Worm (Caenorhabditis elegans) whole organism, L4 larva: Measurements from ENCODE around the gene wsp-1.

Experiments used
- D1046.2 ChIP-seq: fragments of 200-800 bp; sonication (Bioruptor generic); IDR thresholded peaks from 2 replicates; pipeline ENCODE4 v1.3.6; 2022; ENCODE audit warnings: missing genetic modification characterization, missing compliant biosample characterization
- F26F4.8 ChIP-seq: fragments of 200-800 bp; sonication (Bioruptor generic); conservative IDR thresholded peaks from 2 replicates; pipeline ENCODE4 v1.3.6; 2022; ENCODE audit warnings: missing genetic modification characterization, missing compliant biosample characterization
- F49E8.2 ChIP-seq: sonication (generic microtip); optimal IDR thresholded peaks from 2 replicates; lab custom pipeline; 2016; ENCODE audit warnings: missing compliant biosample characterization, mild to moderate bottlenecking, missing genetic modification characterization, borderline replicate concordance
- T26A8.4 ChIP-seq: fragments of 200-800 bp; sonication (Bioruptor generic); IDR thresholded peaks from 2 replicates; pipeline ENCODE4 v1.3.6; 2022; ENCODE audit warnings: missing genetic modification characterization, missing compliant biosample characterization
- ZK546.5 ChIP-seq, 2 experiments: sonication (generic microtip); optimal IDR thresholded peaks; 2 replicates each; lab custom pipeline; 2017; ENCODE audit warnings: missing biosample characterization in 2 of 2, missing genetic modification characterization in 2 of 2
- aha-1 ChIP-seq: fragments of 150-350 bp; peaks from one replicate; lab custom pipeline; 2014; ENCODE audit warnings: missing biosample characterization, missing genetic modification characterization
- ama-1 ChIP-seq: fragments of 150-350 bp; optimal IDR thresholded peaks from 2 replicates; lab custom pipeline; 2014; ENCODE audit warnings: inconsistent platforms, mixed read lengths
- ceh-28 ChIP-seq: fragments of 150-350 bp; optimal IDR thresholded peaks from 2 replicates; lab custom pipeline; 2014; ENCODE audit warnings: missing biosample characterization, missing genetic modification reagents, missing genetic modification characterization
- ceh-62 ChIP-seq: sonication (generic microtip); optimal IDR thresholded peaks from 2 replicates; lab custom pipeline; 2017; ENCODE audit warnings: missing biosample characterization, missing genetic modification characterization
- ctbp-1 ChIP-seq: fragments of 200-800 bp; sonication (Bioruptor generic); IDR thresholded peaks from 2 replicates; pipeline ENCODE4 v1.3.6; 2022; ENCODE audit warnings: missing genetic modification reagents, missing genetic modification characterization, missing compliant biosample characterization
- daf-12 ChIP-seq: fragments of 150-350 bp; optimal IDR thresholded peaks from 2 replicates; lab custom pipeline; 2014; ENCODE audit warnings: missing biosample characterization, missing genetic modification reagents, missing genetic modification characterization
- daf-8 ChIP-seq: fragments of 200-800 bp; sonication (Bioruptor generic); IDR thresholded peaks from 2 replicates; pipeline ENCODE4 v1.3.6; 2022; ENCODE audit warnings: missing genetic modification characterization, missing compliant biosample characterization
- egl-27 ChIP-seq: sonication (generic microtip); optimal IDR thresholded peaks from 3 replicates; lab custom pipeline; 2017; ENCODE audit warnings: missing biosample characterization, missing genetic modification reagents, missing genetic modification characterization
- fkh-10 ChIP-seq: fragments of 150-350 bp; optimal IDR thresholded peaks from 2 replicates; lab custom pipeline; 2014; ENCODE audit warnings: missing biosample characterization, missing genetic modification reagents, missing genetic modification characterization
- gei-8 ChIP-seq: fragments of 200-800 bp; sonication (Bioruptor generic); optimal IDR thresholded peaks from 2 replicates; lab custom pipeline; 2018; ENCODE audit warnings: mild to moderate bottlenecking, missing genetic modification characterization, missing compliant biosample characterization
- hlh-30 ChIP-seq: sonication (generic microtip); optimal IDR thresholded peaks from 2 replicates; lab custom pipeline; 2017; ENCODE audit warnings: antibody characterized with exemption, mild to moderate bottlenecking, missing genetic modification characterization, missing compliant biosample characterization; ENCODE audit not compliant: insufficient read depth
- hmg-1.1 ChIP-seq: fragments of 200-800 bp; sonication (Bioruptor generic); IDR thresholded peaks from 2 replicates; pipeline ENCODE4 v1.3.6; 2022; ENCODE audit warnings: missing genetic modification reagents, missing genetic modification characterization, missing compliant biosample characterization
- jun-1 ChIP-seq: fragments of 150-350 bp; optimal IDR thresholded peaks from 2 replicates; lab custom pipeline; 2014; ENCODE audit warnings: missing biosample characterization, missing genetic modification reagents, missing genetic modification characterization
- lin-29 ChIP-seq: fragments of 200-800 bp; sonication (Bioruptor generic); IDR thresholded peaks from 2 replicates; pipeline ENCODE4 v1.3.6; 2022; ENCODE audit warnings: missing genetic modification reagents, missing genetic modification characterization, missing compliant biosample characterization
- mep-1 ChIP-seq: fragments of 150-350 bp; sonication (generic microtip); optimal IDR thresholded peaks from 3 replicates; lab custom pipeline; 2014; ENCODE audit warnings: missing biosample characterization, missing genetic modification characterization
- mes-2 ChIP-seq: sonication (generic microtip); optimal IDR thresholded peaks from 2 replicates; lab custom pipeline; 2016; ENCODE audit warnings: missing genotype, mild to moderate bottlenecking, missing genetic modification characterization, missing compliant biosample characterization; ENCODE audit not compliant: poor library complexity, severe bottlenecking
- nhr-237 ChIP-seq: sonication (generic microtip); optimal IDR thresholded peaks from 2 replicates; lab custom pipeline; 2017; ENCODE audit warnings: missing biosample characterization, missing genetic modification characterization
- nhr-25 ChIP-seq: sonication (generic microtip); optimal IDR thresholded peaks from 2 replicates; lab custom pipeline; 2017; ENCODE audit warnings: missing genetic modification characterization, mild to moderate bottlenecking, missing compliant biosample characterization, antibody characterized with exemption, moderate library complexity, borderline replicate concordance; ENCODE audit not compliant: insufficient read depth
- nhr-28 ChIP-seq: fragments of 150-350 bp; optimal IDR thresholded peaks from 2 replicates; lab custom pipeline; 2014; ENCODE audit warnings: missing biosample characterization, missing genetic modification characterization
- nhr-6 ChIP-seq: fragments of 150-350 bp; optimal IDR thresholded peaks from 2 replicates; lab custom pipeline; 2014; ENCODE audit warnings: missing biosample characterization, missing genetic modification characterization
- pha-4 ChIP-seq, 2 experiments: fragments of 150-350 bp in 1 of 2; fragments of 200-800 bp in 1 of 2; sonication (Bioruptor generic) in 1 of 2; IDR thresholded peaks in 1 of 2; optimal IDR thresholded peaks in 1 of 2; 2 replicates each; pipeline versions ENCODE4 v1.3.6 to Lab custom; 2014 to 2022; ENCODE audit warnings: missing genetic modification characterization in 2 of 2, missing genetic modification reagents in 2 of 2, missing biosample characterization in 1 of 2, missing compliant biosample characterization in 1 of 2
- rbr-2 ChIP-seq: sonication (generic microtip); optimal IDR thresholded peaks from 2 replicates; lab custom pipeline; 2016; ENCODE audit warnings: missing genotype, missing genetic modification characterization, missing compliant biosample characterization
- saeg-2 ChIP-seq: fragments of 200-800 bp; sonication (Bioruptor generic); IDR thresholded peaks from 2 replicates; pipeline ENCODE4 v1.3.6; 2022; ENCODE audit warnings: missing genetic modification reagents, missing genetic modification characterization, missing compliant biosample characterization
- set-16 ChIP-seq: fragments of 200-800 bp; sonication (Bioruptor generic); IDR thresholded peaks from 2 replicates; pipeline ENCODE4 v1.3.6; 2022; ENCODE audit warnings: missing genetic modification reagents, missing genetic modification characterization, missing compliant biosample characterization
- skn-1 ChIP-seq: fragments of 150-350 bp; optimal IDR thresholded peaks from 2 replicates; lab custom pipeline; 2014; ENCODE audit warnings: missing biosample characterization, missing genetic modification characterization
- snpc-4 ChIP-seq: fragments of 150-350 bp; optimal IDR thresholded peaks from 2 replicates; lab custom pipeline; 2014; ENCODE audit warnings: missing biosample characterization, missing genetic modification characterization
- unc-62 ChIP-seq, 3 experiments: fragments of 150-350 bp in 1 of 3; sonication (generic microtip); optimal IDR thresholded peaks in 2 of 3; peaks in 1 of 3; 1 replicate in 1 of 3; 2 replicates in 2 of 3; lab custom pipeline; 2014 to 2017; ENCODE audit warnings: missing biosample characterization in 3 of 3, missing genetic modification characterization in 3 of 3, missing genetic modification reagents in 3 of 3, missing genotype in 1 of 3
- vab-7 ChIP-seq: fragments of 200-800 bp; sonication (Bioruptor generic); IDR thresholded peaks from 2 replicates; pipeline ENCODE4 v1.3.6; 2022; ENCODE audit warnings: missing genetic modification reagents, missing genetic modification characterization, missing compliant biosample characterization
- zip-2 ChIP-seq: fragments of 150-350 bp; optimal IDR thresholded peaks from 2 replicates; lab custom pipeline; 2014; ENCODE audit warnings: missing biosample characterization, missing genetic modification characterization

The wsp-1 gene

DNA sequence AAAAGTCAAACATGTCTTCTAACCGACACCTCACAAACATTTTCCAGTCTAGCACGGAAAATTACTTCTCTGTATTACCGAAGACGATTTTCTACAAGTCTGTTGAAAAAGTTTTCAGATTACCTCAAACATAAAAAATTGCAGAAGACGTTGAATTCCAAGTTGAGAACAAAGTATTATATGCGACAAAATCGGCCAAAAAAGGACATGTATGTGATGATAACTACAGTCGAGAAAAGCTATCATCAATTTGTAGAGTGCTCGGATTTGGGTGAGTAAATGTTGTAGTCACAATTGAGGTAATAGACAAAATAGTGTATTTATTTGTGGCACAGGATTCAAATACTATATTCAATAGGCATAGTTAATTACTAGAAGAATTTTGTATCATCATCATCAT is 10.1 kb upstream of the wsp-1 start:
- TF ChIP-seq ceh-28 (tag; lab: Kevin White, UChicago): no peak
- TF ChIP-seq aha-1 (tag; lab: Kevin White, UChicago): peak; percentile 55
- TF ChIP-seq D1046.2: no peak
- peak in 1 of 2 experiments; percentile 94 for TF ChIP-seq unc-62 (GFP tag; optimal IDR thresholded peaks at IDR 0.05 in 1 of 2; lab: Kevin White, UChicago)
- no peak for TF ChIP-seq unc-62 (tag; optimal IDR thresholded peaks at IDR 0.05; lab: Kevin White, UChicago)

DNA sequence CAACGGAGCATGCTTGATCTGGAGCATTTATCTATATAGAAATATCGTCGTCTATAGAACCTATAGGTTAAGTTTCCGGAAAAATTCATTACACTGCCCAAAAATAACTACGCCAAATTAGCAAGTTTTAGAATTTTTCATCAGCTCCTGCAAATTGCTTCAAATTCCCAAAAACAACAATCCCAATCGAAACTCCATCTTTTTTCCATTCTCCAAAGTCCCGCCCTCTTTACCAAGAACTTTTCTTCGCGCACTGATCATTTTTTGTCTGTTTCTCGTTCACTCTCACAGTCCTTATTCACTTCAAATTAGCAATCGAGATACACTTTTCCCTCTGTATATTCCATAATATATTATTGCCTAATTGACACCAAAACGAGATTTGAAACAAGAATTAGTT is 7.6 kb upstream of the wsp-1 start, which contains the start of gene svh-1:
TSS of gene svh-1 (plus strand) at position 301 of the 400 bp plus-strand sequence.
- TF ChIP-seq ctbp-1 (no peak), nhr-237 (no peak), F49E8.2 (tag; lab: Kevin White, UChicago) (no peak)
- TF ChIP-seq, all 104 proteins: peak for 0

- TF ChIP-seq ZK546.5 (tag; optimal IDR thresholded peaks at IDR 0.05; lab: Kevin White, UChicago) (no peak), daf-8 (GFP tag; lab: Robert Waterston, UW) (no peak), D1046.2 (no peak), aha-1 (tag; lab: Kevin White, UChicago) (no peak), vab-7 (GFP tag; lab: Robert Waterston, UW) (no peak), ama-1 (no peak), ceh-62 (tag; lab: Kevin White, UChicago) (no peak), fkh-10 (GFP tag; lab: Kevin White, UChicago) (no peak), nhr-28 (tag; lab: Kevin White, UChicago) (no peak), snpc-4 (tag; lab: Kevin White, UChicago) (no peak), rbr-2 (tag; lab: Kevin White, UChicago) (no peak), saeg-2 (no peak), pha-4 (GFP tag; IDR thresholded peaks at IDR 0.05; lab: Robert Waterston, UW) (no peak), pha-4 (tag; optimal IDR thresholded peaks at IDR 0.05; lab: Kevin White, UChicago) (no peak), gei-8 (GFP tag; lab: Kevin White, UChicago) (no peak), F26F4.8 (GFP tag; lab: Robert Waterston, UW) (no peak), hmg-1.1 (GFP tag; lab: Robert Waterston, UW) (peak; percentile 22; the same call in 1 of the 2 replicates), egl-27 (tag; lab: Kevin White, UChicago) (no peak), lin-29 (GFP tag; lab: Robert Waterston, UW) (no peak), mep-1 (no peak), F49E8.2 (tag; lab: Kevin White, UChicago) (no peak), hlh-30 (tag; lab: Kevin White, UChicago) (peak; percentile 28), T26A8.4 (GFP tag; lab: Robert Waterston, UW) (no peak), zip-2 (tag; lab: Kevin White, UChicago) (no peak), nhr-25 (tag; lab: Kevin White, UChicago) (no peak), jun-1 (no peak), skn-1 (tag; lab: Kevin White, UChicago) (no peak), mes-2 (tag; lab: Kevin White, UChicago) (peak; percentile 69), nhr-6 (tag; lab: Kevin White, UChicago) (peak; percentile 23), daf-12 (tag; lab: Kevin White, UChicago) (no peak)
Observed at ce11 chrIV:8205272-8206098, 6.7 kb upstream of the wsp-1 start, which contains the start of gene hgrs-1. TSS of gene hgrs-1 (minus strand) at chrIV:8206048.

DNA sequence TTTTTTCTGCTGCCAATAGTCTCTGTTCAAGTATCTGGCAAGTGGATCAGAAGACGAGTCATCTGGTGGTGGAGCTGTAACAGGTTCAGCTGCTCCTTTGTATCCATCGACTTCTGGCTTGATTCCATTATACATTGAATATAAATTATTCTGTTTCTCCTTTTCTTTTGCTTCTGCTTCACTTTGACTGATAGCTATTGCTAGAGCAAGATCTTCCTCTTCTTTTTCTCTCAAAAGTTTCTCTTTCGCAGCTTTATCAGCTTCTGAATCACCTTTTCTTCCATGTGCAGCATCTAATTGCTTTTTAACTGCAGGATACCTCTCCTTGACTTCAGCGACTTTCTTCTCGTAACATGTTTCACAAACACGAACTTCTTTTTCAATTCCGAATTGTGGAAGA is 4.8 kb upstream of the wsp-1 start:
- TF ChIP-seq unc-62 (GFP tag; optimal IDR thresholded peaks at IDR 0.05 in 1 of 2; lab: Kevin White, UChicago) (peak in 1 of 2 experiments; percentile 96), unc-62 (tag; optimal IDR thresholded peaks at IDR 0.05; lab: Kevin White, UChicago) (no peak), set-16 (GFP tag; lab: Robert Waterston, UW) (no peak)
